Fruit fly (Drosophila melanogaster) whole organism, embryonic: Measurements from ENCODE around the gene CG9497.

Experiments
- Adf1 ChIP-seq: fragments of 200-800 bp; sonication (Bioruptor generic); IDR thresholded peaks from 2 replicates; pipeline ENCODE4 v1.3.6; 2022; ENCODE audit warnings: missing biosample characterization, missing genetic modification characterization
- Aef1 ChIP-seq: fragments of 200-800 bp; sonication (Bioruptor generic); IDR thresholded peaks from 3 replicates; pipeline ENCODE4 v1.3.6; 2022; ENCODE audit warnings: missing biosample characterization, missing genetic modification characterization
- CG10274 ChIP-seq: fragments of 200-800 bp; sonication (Bioruptor generic); optimal IDR thresholded peaks from 3 replicates; lab custom pipeline; 2017; ENCODE audit warnings: missing biosample characterization, mild to moderate bottlenecking, missing genetic modification characterization
- CG10959 ChIP-seq: fragments of 200-800 bp; sonication (Bioruptor generic); IDR thresholded peaks from 2 replicates; pipeline ENCODE4 v1.3.6; 2022; ENCODE audit warnings: missing biosample characterization, missing genetic modification characterization
- CG11695 ChIP-seq: fragments of 200-800 bp; sonication (Bioruptor generic); IDR thresholded peaks from 3 replicates; pipeline ENCODE4 v1.3.6; 2022; ENCODE audit warnings: missing biosample characterization, missing genetic modification characterization
- CG11723 ChIP-seq: fragments of 200-800 bp; sonication (Bioruptor generic); optimal IDR thresholded peaks from 2 replicates; lab custom pipeline; 2017; ENCODE audit warnings: missing biosample characterization, mild to moderate bottlenecking, missing genetic modification characterization
- CG13123 ChIP-seq: fragments of 200-800 bp; sonication (Bioruptor generic); optimal IDR thresholded peaks from 2 replicates; lab custom pipeline; 2016; ENCODE audit warnings: missing biosample characterization, missing genetic modification characterization
- CG13287 ChIP-seq: fragments of 200-800 bp; sonication (Bioruptor generic); IDR thresholded peaks from 2 replicates; pipeline ENCODE4 v1.3.6; 2022; ENCODE audit warnings: missing biosample characterization, missing genetic modification characterization; ENCODE audit not compliant: partially characterized antibody
- CG15011 ChIP-seq: fragments of 200-800 bp; sonication (Bioruptor generic); optimal IDR thresholded peaks from 3 replicates; lab custom pipeline; 2018; ENCODE audit warnings: missing biosample characterization, mild to moderate bottlenecking, missing genetic modification characterization
- CG15479 ChIP-seq: fragments of 200-800 bp; sonication (Bioruptor generic); optimal IDR thresholded peaks from 3 replicates; lab custom pipeline; 2019; ENCODE audit warnings: missing biosample characterization, mild to moderate bottlenecking, missing genetic modification characterization, moderate library complexity
- CG16813 ChIP-seq: fragments of 200-800 bp; sonication (Bioruptor generic); IDR thresholded peaks from 3 replicates; pipeline ENCODE4 v1.3.6; 2022; ENCODE audit warnings: missing biosample characterization, missing genetic modification characterization; ENCODE audit not compliant: partially characterized antibody
- CG17328 ChIP-seq: fragments of 200-800 bp; sonication (Bioruptor generic); IDR thresholded peaks from 2 replicates; pipeline ENCODE4 v1.3.6; 2022; ENCODE audit warnings: missing biosample characterization, missing genetic modification characterization
- CG17612 ChIP-seq: fragments of 200-800 bp; sonication (Bioruptor generic); IDR thresholded peaks from 2 replicates; pipeline ENCODE4 v1.3.6; 2022; ENCODE audit warnings: missing biosample characterization, missing genetic modification characterization
- CG17802 ChIP-seq: fragments of 200-800 bp; sonication (Bioruptor generic); optimal IDR thresholded peaks from 2 replicates; lab custom pipeline; 2018; ENCODE audit warnings: missing biosample characterization, mild to moderate bottlenecking, missing genetic modification characterization, moderate library complexity
- CG3281 ChIP-seq: fragments of 200-800 bp; sonication (Bioruptor generic); optimal IDR thresholded peaks from 3 replicates; lab custom pipeline; 2017; ENCODE audit warnings: missing biosample characterization, mild to moderate bottlenecking, missing genetic modification characterization
- CG34376 ChIP-seq: fragments of 200-800 bp; sonication (Bioruptor generic); optimal IDR thresholded peaks from 2 replicates; lab custom pipeline; 2018; ENCODE audit warnings: missing biosample characterization, mild to moderate bottlenecking, missing genetic modification characterization
- CG4360 ChIP-seq: fragments of 200-800 bp; sonication (Bioruptor generic); IDR thresholded peaks from 2 replicates; pipeline ENCODE4 v1.3.6; 2022; ENCODE audit warnings: missing biosample characterization, missing genetic modification characterization
- CG4617 ChIP-seq: fragments of 200-800 bp; sonication (Bioruptor generic); optimal IDR thresholded peaks from 3 replicates; lab custom pipeline; 2016; ENCODE audit warnings: missing biosample characterization, missing genetic modification characterization, borderline replicate concordance
- CG6765 ChIP-seq: fragments of 200-800 bp; sonication (Bioruptor generic); optimal IDR thresholded peaks from 3 replicates; lab custom pipeline; 2017; ENCODE audit warnings: missing biosample characterization, mild to moderate bottlenecking, missing genetic modification characterization
- CG8478 ChIP-seq: fragments of >200 bp; optimal IDR thresholded peaks from 2 replicates; lab custom pipeline; 2018
- CHES-1-like ChIP-seq: fragments of 200-800 bp; sonication (Bioruptor generic); optimal IDR thresholded peaks from 2 replicates; lab custom pipeline; 2016; ENCODE audit warnings: missing biosample characterization, missing genetic modification characterization
- D ChIP-seq, 2 experiments: fragments of 200-800 bp in 1 of 2; fragments of >200 bp in 1 of 2; sonication (Bioruptor generic) in 1 of 2; optimal IDR thresholded peaks; 2 replicates in 1 of 2; 3 replicates in 1 of 2; lab custom pipeline; 2017; ENCODE audit warnings: mild to moderate bottlenecking in 1 of 2, missing biosample characterization in 1 of 2, missing genetic modification characterization in 1 of 2, missing genetic modification reagents in 1 of 2
- Dp ChIP-seq: fragments of 200-800 bp; sonication (Bioruptor generic); optimal IDR thresholded peaks from 2 replicates; lab custom pipeline; 2018; ENCODE audit warnings: missing biosample characterization, mild to moderate bottlenecking, missing genetic modification characterization, moderate library complexity
- Drgx ChIP-seq: fragments of 200-800 bp; sonication (Bioruptor generic); IDR thresholded peaks from 2 replicates; pipeline ENCODE4 v1.3.6; 2022; ENCODE audit warnings: missing biosample characterization, missing genetic modification characterization
- Elba2 ChIP-seq: fragments of 200-800 bp; sonication (Bioruptor generic); optimal IDR thresholded peaks from 3 replicates; lab custom pipeline; 2016; ENCODE audit warnings: missing biosample characterization, missing genetic modification characterization
- Gug ChIP-seq: fragments of 200-800 bp; sonication (Bioruptor generic); IDR thresholded peaks from 4 replicates; pipeline ENCODE4 v1.3.6; 2022; ENCODE audit warnings: missing biosample characterization, missing genetic modification characterization
- MESR4 ChIP-seq: fragments of 200-800 bp; sonication (Bioruptor generic); optimal IDR thresholded peaks from 2 replicates; lab custom pipeline; 2018; ENCODE audit warnings: missing biosample characterization, mild to moderate bottlenecking, missing genetic modification characterization, moderate library complexity
- Max ChIP-seq: fragments of 200-800 bp; sonication (Bioruptor generic); optimal IDR thresholded peaks from 2 replicates; lab custom pipeline; 2016; ENCODE audit warnings: missing biosample characterization, mild to moderate bottlenecking, missing genetic modification characterization
- NK7.1 ChIP-seq: fragments of 200-800 bp; sonication (Bioruptor generic); optimal IDR thresholded peaks from 3 replicates; lab custom pipeline; 2016; ENCODE audit warnings: missing biosample characterization, missing genetic modification characterization
- Ravus ChIP-seq: fragments of 200-800 bp; sonication (Bioruptor generic); IDR thresholded peaks from 2 replicates; pipeline ENCODE4 v1.3.6; 2022; ENCODE audit warnings: missing biosample characterization, missing genetic modification characterization
- Rfx ChIP-seq: fragments of 200-800 bp; sonication (Bioruptor generic); IDR thresholded peaks from 2 replicates; pipeline ENCODE4 v1.3.6; 2022; ENCODE audit warnings: missing biosample characterization, missing genetic modification characterization
- Sry-β ChIP-seq: fragments of 200-800 bp; sonication (Bioruptor generic); optimal IDR thresholded peaks from 2 replicates; lab custom pipeline; 2018; ENCODE audit warnings: missing biosample characterization, mild to moderate bottlenecking, missing genetic modification characterization, moderate library complexity
- Trl ChIP-seq, 3 experiments: fragments of >200 bp in 2 of 3; fragments of 200-800 bp in 1 of 3; sonication (Bioruptor generic) in 1 of 3; optimal IDR thresholded peaks; 2 replicates in 1 of 3; 3 replicates in 2 of 3; lab custom pipeline; 2016 to 2017; ENCODE audit warnings: missing biosample characterization in 1 of 3, missing genetic modification characterization in 1 of 3
- bsh ChIP-seq, 2 experiments: fragments of 200-800 bp; sonication (Bioruptor generic); optimal IDR thresholded peaks; 2 replicates each; lab custom pipeline; 2017 to 2018; ENCODE audit warnings: mild to moderate bottlenecking in 2 of 2, missing biosample characterization in 2 of 2, missing genetic modification characterization in 2 of 2, moderate library complexity in 1 of 2
- cad ChIP-seq: fragments of >200 bp; optimal IDR thresholded peaks from 2 replicates; lab custom pipeline; 2017; ENCODE audit warnings: missing biosample characterization, missing genetic modification characterization
- chinmo ChIP-seq: fragments of 200-800 bp; sonication (Bioruptor generic); IDR thresholded peaks from 4 replicates; pipeline ENCODE4 v1.3.6; 2022; ENCODE audit warnings: missing biosample characterization, missing genetic modification characterization; ENCODE audit not compliant: partially characterized antibody
- hbn ChIP-seq: fragments of 200-800 bp; sonication (Bioruptor generic); IDR thresholded peaks from 2 replicates; pipeline ENCODE4 v1.3.6; 2022; ENCODE audit warnings: missing biosample characterization, missing genetic modification characterization; ENCODE audit not compliant: partially characterized antibody
- lmd ChIP-seq: fragments of 200-800 bp; sonication (Bioruptor generic); IDR thresholded peaks from 2 replicates; pipeline ENCODE4 v1.3.6; 2022; ENCODE audit warnings: missing biosample characterization, missing genetic modification characterization
- nerfin-1 ChIP-seq: fragments of 200-800 bp; sonication (Bioruptor generic); optimal IDR thresholded peaks from 3 replicates; lab custom pipeline; 2019; ENCODE audit warnings: missing biosample characterization, mild to moderate bottlenecking, missing genetic modification characterization, moderate library complexity
- otp ChIP-seq: fragments of 200-800 bp; sonication (Bioruptor generic); IDR thresholded peaks from 3 replicates; pipeline ENCODE4, ENCODE4 v1.3.6; 2022; ENCODE audit warnings: missing biosample characterization, missing genetic modification characterization
- pan ChIP-seq, 4 experiments: fragments of >200 bp in 3 of 4; fragments of 200-800 bp in 1 of 4; sonication (Bioruptor generic) in 1 of 4; optimal IDR thresholded peaks in 3 of 4; IDR thresholded peaks in 1 of 4; 2 replicates each; pipeline versions ENCODE4 v1.3.6 to Lab custom; 2017 to 2022; ENCODE audit warnings: missing biosample characterization in 2 of 4, missing genetic modification characterization in 2 of 4, mixed read lengths in 1 of 4
- pfk ChIP-seq: fragments of 200-800 bp; sonication (Bioruptor generic); optimal IDR thresholded peaks from 2 replicates; lab custom pipeline; 2018; ENCODE audit warnings: missing biosample characterization, mild to moderate bottlenecking, missing genetic modification characterization, moderate library complexity
- rib ChIP-seq: fragments of 200-800 bp; sonication (Bioruptor generic); IDR thresholded peaks from 2 replicates; pipeline ENCODE4 v1.3.6; 2022; ENCODE audit warnings: missing biosample characterization, missing genetic modification characterization
- row ChIP-seq: fragments of 200-800 bp; sonication (Bioruptor generic); IDR thresholded peaks from 3 replicates; pipeline ENCODE4 v1.3.6; 2022; ENCODE audit warnings: missing biosample characterization, missing genetic modification characterization
- sd ChIP-seq: fragments of 200-800 bp; sonication (Bioruptor generic); optimal IDR thresholded peaks from 3 replicates; lab custom pipeline; 2018; ENCODE audit warnings: missing biosample characterization, mild to moderate bottlenecking, missing genetic modification characterization, moderate library complexity
- tin ChIP-seq: fragments of 200-800 bp; sonication (Bioruptor generic); optimal IDR thresholded peaks from 3 replicates; lab custom pipeline; 2016; ENCODE audit warnings: missing biosample characterization, missing genetic modification characterization
- zfh2 ChIP-seq: fragments of 200-800 bp; sonication (Bioruptor generic); optimal IDR thresholded peaks from 2 replicates; lab custom pipeline; 2016; ENCODE audit warnings: missing biosample characterization, missing genetic modification characterization

Gene CG9497

DNA sequence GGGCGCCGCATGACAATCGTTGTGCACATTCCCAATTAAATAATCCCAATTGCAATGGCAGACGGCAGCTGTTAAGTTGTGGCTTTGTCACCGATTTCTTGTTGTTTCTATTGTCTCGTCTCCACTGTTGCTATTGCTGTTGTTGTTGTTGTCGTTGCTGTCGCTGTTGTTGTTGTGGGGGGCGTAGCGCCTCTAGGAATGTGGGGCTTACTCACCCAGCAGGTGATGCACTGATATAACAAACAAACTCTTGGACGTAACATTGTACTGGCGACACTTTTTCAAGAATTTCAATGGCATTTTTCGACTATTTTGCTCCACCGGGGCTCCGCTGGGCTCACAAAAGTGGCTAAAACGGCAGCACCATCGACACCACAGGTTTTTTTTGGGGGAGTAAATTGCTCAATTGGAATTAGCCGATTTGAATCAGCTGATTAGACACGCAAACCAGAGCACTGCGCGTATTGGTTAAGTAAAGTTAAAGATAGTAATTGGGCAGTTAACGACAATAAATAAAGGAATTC lies 10.3 kb downstream of the CG9497 start:
- no peak for TF ChIP-seq CG13123
- TF ChIP-seq sd (tag; lab: Kevin White, UChicago), result peak; percentile 81
- no peak for TF ChIP-seq otp
- peak; percentile 59 for TF ChIP-seq MESR4 (GFP tag; lab: Kevin White, UChicago)
- peak; percentile 47 for TF ChIP-seq CG4617 (GFP tag; lab: Kevin White, UChicago)
- TF ChIP-seq CG4360 (GFP tag; lab: Robert Waterston, UW), result peak; percentile 95
- TF ChIP-seq D (optimal IDR thresholded peaks at IDR 0.05; lab: Kevin White, UChicago), result peak; percentile 80
- TF ChIP-seq D (GFP tag; optimal IDR thresholded peaks at IDR 0.05; lab: Kevin White, UChicago), result no peak
- peak; percentile 81 for TF ChIP-seq Elba2
- peak; percentile 89 for TF ChIP-seq Sry-β (GFP tag; lab: Kevin White, UChicago)
- peak; percentile 37; the same call in 1 of the 3 replicates for TF ChIP-seq row (GFP tag; lab: Robert Waterston, UW)
- TF ChIP-seq CG17328 (GFP tag; lab: Robert Waterston, UW), result 0 out of 2 replicates have a peak, but pooled peaks have one; percentile 14
- TF ChIP-seq nerfin-1 (tag; lab: Kevin White, UChicago), result peak; percentile 33
- TF ChIP-seq cad (GFP tag; lab: Kevin White, UChicago), result no peak

DNA sequence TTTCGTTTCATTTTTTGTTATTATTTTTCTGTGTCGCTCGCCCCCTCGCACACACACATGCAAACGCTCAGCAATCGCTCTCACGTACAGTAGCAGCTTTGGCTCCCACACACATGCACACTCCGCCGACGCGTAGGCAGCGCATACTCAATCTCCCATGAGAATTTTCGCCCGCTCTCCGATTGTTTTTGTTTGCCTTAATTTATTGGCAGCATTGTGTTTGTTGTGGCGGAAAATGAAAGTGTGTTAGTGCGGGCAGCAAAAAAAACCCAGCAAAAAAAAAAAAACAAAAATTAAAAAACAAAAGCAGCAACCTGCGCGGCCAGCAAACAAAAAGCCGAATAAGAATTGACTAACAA lies 23.9 kb downstream of the CG9497 start:
- TF ChIP-seq CG4360 (GFP tag; lab: Robert Waterston, UW) (peak; percentile 60; the same call in 1 of the 2 replicates), Gug (GFP tag; lab: Robert Waterston, UW) (no peak), CG13287 (GFP tag; lab: Robert Waterston, UW) (peak; percentile 34; the same call in 1 of the 2 replicates), NK7.1 (GFP tag; lab: Kevin White, UChicago) (no peak), CG11695 (GFP tag; lab: Robert Waterston, UW) (peak; percentile 15; the same call in 1 of the 3 replicates), CG15479 (GFP tag; lab: Kevin White, UChicago) (no peak), Aef1 (GFP tag; lab: Robert Waterston, UW) (no peak), bsh (GFP tag; optimal IDR thresholded peaks at IDR 0.05; lab: Kevin White, UChicago) (peak in 1 of 2 experiments; percentile 71), pfk (GFP tag; lab: Kevin White, UChicago) (no peak), CG34376 (GFP tag; lab: Kevin White, UChicago) (peak; percentile 18), CG11723 (no peak), Max (GFP tag; lab: Kevin White, UChicago) (no peak), Rfx (GFP tag; lab: Robert Waterston, UW) (peak; percentile 34; the same call in 1 of the 2 replicates), zfh2 (GFP tag; lab: Kevin White, UChicago) (no peak), Drgx (peak; percentile 94), CG17612 (GFP tag; lab: Robert Waterston, UW) (no peak), Ravus (GFP tag; lab: Robert Waterston, UW) (no peak), CG3281 (GFP tag; lab: Kevin White, UChicago) (no peak), CG10959 (no peak), Adf1 (GFP tag; lab: Robert Waterston, UW) (peak; percentile 71; the same call in 1 of the 2 replicates), CG6765 (no peak), lmd (no peak), Trl (optimal IDR thresholded peaks at IDR 0.05; lab: Kevin White, UChicago) (peak; percentile 66 to 83), Trl (GFP tag; optimal IDR thresholded peaks at IDR 0.05; lab: Kevin White, UChicago) (no peak), CG17802 (tag; lab: Kevin White, UChicago) (no peak), pan (optimal IDR thresholded peaks at IDR 0.05; lab: Kevin White, UChicago) (no peak), pan (GFP tag; optimal IDR thresholded peaks at IDR 0.05 in 1 of 2, IDR thresholded peaks at IDR 0.05 in 1 of 2) (no peak), CG15011 (GFP tag; lab: Kevin White, UChicago) (no peak), cad (GFP tag; lab: Kevin White, UChicago) (no peak), CHES-1-like (GFP tag; lab: Kevin White, UChicago) (peak; percentile 8), hbn (GFP tag; lab: Robert Waterston, UW) (peak; percentile 38; the same call in 1 of the 2 replicates), rib (GFP tag; lab: Robert Waterston, UW) (no peak), CG8478 (peak; percentile 60), chinmo (GFP tag; lab: Robert Waterston, UW) (peak; percentile 94), Dp (GFP tag; lab: Kevin White, UChicago) (no peak), CG16813 (GFP tag; lab: Robert Waterston, UW) (no peak), tin (GFP tag; lab: Kevin White, UChicago) (no peak), CG10274 (GFP tag; lab: Kevin White, UChicago) (no peak)
